Worm (Caenorhabditis elegans) whole organism, early embryonic: ENCODE data around the gene srf-3.

Source experiments
- ama-1 ChIP-seq: fragments of 150-350 bp; optimal IDR thresholded peaks from 2 replicates; lab custom pipeline; 2014
- ets-7 ChIP-seq: sonication (generic microtip); optimal IDR thresholded peaks from 2 replicates; lab custom pipeline; 2016; ENCODE audit warnings: missing genotype, missing genetic modification characterization, missing compliant biosample characterization
- scrt-1 ChIP-seq: fragments of 200-800 bp; sonication (Bioruptor generic); IDR thresholded peaks from 2 replicates; pipeline ENCODE4 v1.3.6; 2022; ENCODE audit warnings: missing genetic modification characterization, missing compliant biosample characterization

DNA sequence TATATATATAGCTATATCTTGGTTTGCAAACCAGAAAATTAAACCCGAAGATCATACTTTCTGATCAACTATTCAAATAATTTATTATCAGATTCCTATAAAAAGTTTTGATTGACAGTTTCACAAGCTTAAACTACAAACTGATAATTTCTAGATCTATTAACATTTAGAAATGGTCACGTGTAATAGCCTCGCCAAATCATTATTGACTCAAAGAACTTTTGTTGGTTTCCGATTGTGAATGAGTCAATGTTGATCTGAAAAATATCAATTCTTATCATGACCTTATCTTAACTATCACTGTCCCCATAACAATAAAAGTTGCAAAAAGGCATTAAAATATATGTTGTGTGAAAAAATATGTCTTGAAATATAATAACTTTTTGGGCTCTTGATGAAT, 7.2 kb upstream of the srf-3 start:
- no peak for TF ChIP-seq ets-7 (tag; lab: Kevin White, UChicago)
- no peak for TF ChIP-seq scrt-1 (GFP tag; lab: Robert Waterston, UW)
- TF ChIP-seq ama-1 = no peak
